Fruit fly (Drosophila melanogaster): ENCODE measurements around the gene Cpsf5.

Gene Cpsf5

dm6 chr3L:9404497-9404896 lies 6.3 kb upstream of the Cpsf5 start, which contains the start of gene Cpr67B:
Cpr67B (plus strand) TSS chr3L:9404797.
- TF ChIP-seq Hr4 (GFP tag; optimal IDR thresholded peaks at IDR 0.05) = no peak
- no peak for TF ChIP-seq Hr38 (GFP tag; optimal IDR thresholded peaks at IDR 0.05)
- TF ChIP-seq Ets21C (GFP tag; optimal IDR thresholded peaks at IDR 0.05) = no peak
- TF ChIP-seq net (GFP tag; optimal IDR thresholded peaks at IDR 0.05) = no peak
- TF ChIP-seq esn (GFP tag; optimal IDR thresholded peaks at IDR 0.05) = no peak
- no peak for TF ChIP-seq achi (GFP tag; optimal IDR thresholded peaks at IDR 0.05)
- TF ChIP-seq CG32006 (GFP tag; optimal IDR thresholded peaks at IDR 0.05) = no peak
- no peak for TF ChIP-seq Lpt (GFP tag; optimal IDR thresholded peaks at IDR 0.05)
- no peak for TF ChIP-seq CG4318 (GFP tag; optimal IDR thresholded peaks at IDR 0.05)
- no peak for TF ChIP-seq CG3032 (tag; optimal IDR thresholded peaks at IDR 0.05)
- TF ChIP-seq pdm3 (GFP tag; optimal IDR thresholded peaks at IDR 0.05) = no peak
- no peak for TF ChIP-seq dac (GFP tag; optimal IDR thresholded peaks at IDR 0.05)

dm6 chr3L:9410030-9410589 lies 728 bp upstream of the Cpsf5 start:
- TF ChIP-seq Sox14 (GFP tag; optimal IDR thresholded peaks at IDR 0.05) (peak; percentile 80), CG1621 (tag; optimal IDR thresholded peaks at IDR 0.05) (peak; percentile 52), ss (GFP tag; optimal IDR thresholded peaks at IDR 0.05) (peak; percentile 23 to 41), CG32006 (GFP tag; optimal IDR thresholded peaks at IDR 0.05) (no peak)

- TF ChIP-seq fd59A (GFP tag; optimal IDR thresholded peaks at IDR 0.05) (no peak), Hr4 (GFP tag; optimal IDR thresholded peaks at IDR 0.05) (no peak)
Measured at dm6 chr3L:9417288-9417687, 6.5 kb downstream of the Cpsf5 start, which contains the start of gene CG3982. CG3982 (minus strand) TSS chr3L:9417388.

- TF ChIP-seq CG11294 (GFP tag; IDR thresholded peaks at IDR 0.05) (peak; percentile 65), dac (GFP tag; optimal IDR thresholded peaks at IDR 0.05) (no peak), salr (GFP tag; optimal IDR thresholded peaks at IDR 0.05) (no peak), eg (GFP tag; IDR thresholded peaks at IDR 0.05) (peak; percentile 91), Gug (GFP tag; IDR thresholded peaks at IDR 0.05) (peak; percentile 74), CG8119 (GFP tag; IDR thresholded peaks at IDR 0.05) (peak; percentile 81), CG31627 (GFP tag; optimal IDR thresholded peaks at IDR 0.05) (peak; percentile 70), fkh (GFP tag; optimal IDR thresholded peaks at IDR 0.05) (no peak), Sox102F (GFP tag; optimal IDR thresholded peaks at IDR 0.05) (peak; percentile 67), Hr38 (GFP tag; optimal IDR thresholded peaks at IDR 0.05) (no peak), CG32006 (GFP tag; optimal IDR thresholded peaks at IDR 0.05) (peak; percentile 63), Hr4 (GFP tag; optimal IDR thresholded peaks at IDR 0.05) (peak; percentile 50), svp (GFP tag) (peak; percentile 67), Ets96B (tag; optimal IDR thresholded peaks at IDR 0.05) (peak; percentile 43), CG3919 (GFP tag; optimal IDR thresholded peaks at IDR 0.05) (peak; percentile 78), CG34406 (GFP tag; optimal IDR thresholded peaks at IDR 0.05) (peak; percentile 63), CG4318 (GFP tag; optimal IDR thresholded peaks at IDR 0.05) (peak; percentile 45), fd85E (GFP tag; optimal IDR thresholded peaks at IDR 0.05) (no peak), net (GFP tag; optimal IDR thresholded peaks at IDR 0.05) (peak; percentile 44), spab (GFP tag; optimal IDR thresholded peaks at IDR 0.05) (no peak), Hr39 (GFP tag; optimal IDR thresholded peaks at IDR 0.05) (peak; percentile 64), Lpt (GFP tag; optimal IDR thresholded peaks at IDR 0.05) (peak; percentile 61), CG10669 (GFP tag; optimal IDR thresholded peaks at IDR 0.05) (peak; percentile 64), CG8632 (GFP tag; optimal IDR thresholded peaks at IDR 0.05) (peak; percentile 35), topi (GFP tag; optimal IDR thresholded peaks at IDR 0.05) (peak; percentile 72), ss (GFP tag; optimal IDR thresholded peaks at IDR 0.05) (no peak), Blimp-1 (GFP tag; optimal IDR thresholded peaks at IDR 0.05) (no peak), CG1621 (tag; optimal IDR thresholded peaks at IDR 0.05) (no peak), OdsH (GFP tag; optimal IDR thresholded peaks at IDR 0.05) (peak; percentile 69), cyc (GFP tag; optimal IDR thresholded peaks at IDR 0.05) (peak; percentile 77), fd59A (GFP tag; optimal IDR thresholded peaks at IDR 0.05) (peak; percentile 22), CG11902 (GFP tag; optimal IDR thresholded peaks at IDR 0.05) (peak; percentile 58), CG9139 (GFP tag; optimal IDR thresholded peaks at IDR 0.05) (no peak), Eip93F (GFP tag; optimal IDR thresholded peaks at IDR 0.05) (no peak), CG6808 (GFP tag; optimal IDR thresholded peaks at IDR 0.05) (no peak), Smox (GFP tag; optimal IDR thresholded peaks at IDR 0.05) (peak; percentile 37), Ets21C (GFP tag; optimal IDR thresholded peaks at IDR 0.05) (no peak), esn (GFP tag; optimal IDR thresholded peaks at IDR 0.05) (peak; percentile 3), Met (GFP tag; optimal IDR thresholded peaks at IDR 0.05) (peak; percentile 72)
Measured at dm6 chr3L:9419328-9419727, 8.5 kb downstream of the Cpsf5 start.
